Worm (Caenorhabditis elegans): Measurements from ENCODE around the gene mtm-6.

ce11 chrIII:13376304-13376760, 29.4 kb downstream of the mtm-6 start, which contains the start of gene lis-1:
- TF ChIP-seq ceh-31 (tag; optimal IDR thresholded peaks at IDR 0.05) (peak; percentile 12), fkh-10 (GFP tag; optimal IDR thresholded peaks at IDR 0.05) (no peak), hlh-15 (tag; optimal IDR thresholded peaks at IDR 0.05) (no peak), ceh-48 (tag; optimal IDR thresholded peaks at IDR 0.05) (no peak), hlh-30 (tag; optimal IDR thresholded peaks at IDR 0.05; ENCODE audit: insufficient read depth) (no peak)

Data from whole organism, late embryonic.